Worm (Caenorhabditis elegans) whole organism, young adult: ENCODE results near the gene R07H5.16.

Experiments
- B0019.2 ChIP-seq: fragments of 200-800 bp; sonication (Bioruptor generic); conservative IDR thresholded peaks from 2 replicates; pipeline ENCODE4 v1.3.6; 2022; ENCODE audit warnings: missing genetic modification reagents, missing genetic modification characterization, missing compliant biosample characterization
- B0336.3 ChIP-seq: fragments of 200-800 bp; sonication (Bioruptor generic); IDR thresholded peaks from 2 replicates; pipeline ENCODE4 v1.3.6; 2022; ENCODE audit warnings: missing genetic modification characterization, missing compliant biosample characterization
- C06A6.2 ChIP-seq: fragments of 200-800 bp; sonication (Bioruptor generic); conservative IDR thresholded peaks from 2 replicates; pipeline ENCODE4 v1.3.6; 2022; ENCODE audit warnings: missing genetic modification characterization, missing compliant biosample characterization
- D2030.7 ChIP-seq: fragments of 200-800 bp; sonication (Bioruptor generic); IDR thresholded peaks from 2 replicates; pipeline ENCODE4 v1.3.6; 2022; ENCODE audit warnings: missing genetic modification reagents, missing genetic modification characterization, missing compliant biosample characterization
- F55B11.4 ChIP-seq: sonication (generic microtip); optimal IDR thresholded peaks from 2 replicates; lab custom pipeline; 2016; ENCODE audit warnings: missing compliant biosample characterization, missing genetic modification characterization, borderline replicate concordance; ENCODE audit not compliant: insufficient read depth
- F57A8.1 ChIP-seq: fragments of 200-800 bp; sonication (Bioruptor generic); optimal IDR thresholded peaks from 2 replicates; lab custom pipeline; 2018; ENCODE audit warnings: mild to moderate bottlenecking, missing genetic modification characterization, moderate library complexity, missing compliant biosample characterization
- K11D2.4 ChIP-seq: fragments of 200-800 bp; sonication (Bioruptor generic); IDR thresholded peaks from 2 replicates; pipeline ENCODE4 v1.3.6; 2022; ENCODE audit warnings: missing genetic modification reagents, missing genetic modification characterization, missing compliant biosample characterization
- Y53F4B.3 ChIP-seq: fragments of 200-800 bp; sonication (Bioruptor generic); IDR thresholded peaks from 2 replicates; pipeline ENCODE4 v1.3.6; 2022; ENCODE audit warnings: missing genetic modification reagents, missing genetic modification characterization, missing compliant biosample characterization
- Y67H2A.10 ChIP-seq: fragments of 200-800 bp; sonication (Bioruptor generic); conservative IDR thresholded peaks from 2 replicates; pipeline ENCODE4 v1.3.6; 2022; ENCODE audit warnings: missing genetic modification reagents, missing genetic modification characterization, missing compliant biosample characterization
- Y95B8A.8 ChIP-seq: fragments of 200-800 bp; sonication (Bioruptor generic); IDR thresholded peaks from 2 replicates; pipeline ENCODE4 v1.3.6; 2022; ENCODE audit warnings: missing genetic modification reagents, missing genetic modification characterization, missing compliant biosample characterization
- aptf-2 ChIP-seq: fragments of 200-800 bp; sonication (Bioruptor generic); conservative IDR thresholded peaks from 2 replicates; pipeline ENCODE4 v1.3.6; 2022; ENCODE audit warnings: missing genetic modification reagents, missing genetic modification characterization, missing compliant biosample characterization
- attf-3 ChIP-seq: fragments of 200-800 bp; sonication (Bioruptor generic); conservative IDR thresholded peaks from 2 replicates; pipeline ENCODE4 v1.3.6; 2022; ENCODE audit warnings: missing genetic modification reagents, missing genetic modification characterization, missing compliant biosample characterization
- attf-5 ChIP-seq: fragments of 200-800 bp; sonication (Bioruptor generic); optimal IDR thresholded peaks from 2 replicates; lab custom pipeline; 2018; ENCODE audit warnings: mild to moderate bottlenecking, missing genetic modification characterization, missing compliant biosample characterization
- attf-6 ChIP-seq: fragments of 200-800 bp; sonication (Bioruptor generic); IDR thresholded peaks from 2 replicates; pipeline ENCODE4 v1.3.6; 2022; ENCODE audit warnings: missing genetic modification reagents, missing genetic modification characterization, missing compliant biosample characterization
- cebp-2 ChIP-seq: fragments of 200-800 bp; sonication (Bioruptor generic); IDR thresholded peaks from 2 replicates; pipeline ENCODE4 v1.3.6; 2022; ENCODE audit warnings: missing genetic modification characterization, missing compliant biosample characterization
- ceh-100 ChIP-seq: fragments of 200-800 bp; sonication (Bioruptor generic); IDR thresholded peaks from 2 replicates; pipeline ENCODE4 v1.3.6; 2022; ENCODE audit warnings: missing genetic modification reagents, missing genetic modification characterization, missing compliant biosample characterization
- chd-7 ChIP-seq: sonication (generic microtip); optimal IDR thresholded peaks from 2 replicates; lab custom pipeline; 2016; ENCODE audit warnings: mild to moderate bottlenecking, missing genetic modification characterization, moderate library complexity, missing compliant biosample characterization
- dox-1 ChIP-seq: fragments of 200-800 bp; sonication (Bioruptor generic); IDR thresholded peaks from 2 replicates; pipeline ENCODE4 v1.3.6; 2022; ENCODE audit warnings: missing genetic modification reagents, missing genetic modification characterization, missing compliant biosample characterization
- egrh-3 ChIP-seq: fragments of 200-800 bp; sonication (Bioruptor generic); IDR thresholded peaks from 2 replicates; pipeline ENCODE4 v1.3.6; 2022; ENCODE audit warnings: missing genetic modification reagents, missing genetic modification characterization, missing compliant biosample characterization
- gei-17 ChIP-seq: fragments of 200-800 bp; sonication (Bioruptor generic); optimal IDR thresholded peaks from 2 replicates; lab custom pipeline; 2018; ENCODE audit warnings: mild to moderate bottlenecking, missing genetic modification characterization, missing compliant biosample characterization
- hmg-20 ChIP-seq: fragments of 200-800 bp; sonication (Bioruptor generic); IDR thresholded peaks from 2 replicates; pipeline ENCODE4 v1.3.6; 2022; ENCODE audit warnings: missing genetic modification reagents, missing genetic modification characterization, missing compliant biosample characterization
- hsf-1 ChIP-seq: fragments of 200-800 bp; sonication (Bioruptor generic); IDR thresholded peaks from 2 replicates; pipeline ENCODE4 v1.3.6; 2022; ENCODE audit warnings: missing genetic modification reagents, missing genetic modification characterization, missing compliant biosample characterization
- lag-1 ChIP-seq: fragments of 200-800 bp; sonication (Bioruptor generic); IDR thresholded peaks from 2 replicates; pipeline ENCODE4 v1.3.6; 2022; ENCODE audit warnings: missing genetic modification reagents, missing genetic modification characterization, missing compliant biosample characterization
- lir-1 ChIP-seq: fragments of 200-800 bp; sonication (Bioruptor generic); conservative IDR thresholded peaks from 2 replicates; pipeline ENCODE4 v1.3.6; 2022; ENCODE audit warnings: missing genetic modification reagents, missing genetic modification characterization, missing compliant biosample characterization
- madf-10 ChIP-seq: sonication (generic microtip); optimal IDR thresholded peaks from 2 replicates; lab custom pipeline; 2016; ENCODE audit warnings: mild to moderate bottlenecking, missing genetic modification characterization, missing compliant biosample characterization
- madf-3 ChIP-seq: fragments of 200-800 bp; sonication (Bioruptor generic); IDR thresholded peaks from 2 replicates; pipeline ENCODE4 v1.3.6; 2022; ENCODE audit warnings: missing genetic modification reagents, missing genetic modification characterization, missing compliant biosample characterization
- madf-6 ChIP-seq: fragments of 200-800 bp; sonication (Bioruptor generic); IDR thresholded peaks from 2 replicates; pipeline ENCODE4 v1.3.6; 2022; ENCODE audit warnings: missing genetic modification reagents, missing genetic modification characterization, missing compliant biosample characterization
- mcd-1 ChIP-seq: fragments of 200-800 bp; sonication (Bioruptor generic); IDR thresholded peaks from 2 replicates; pipeline ENCODE4 v1.3.6; 2022; ENCODE audit warnings: missing genetic modification reagents, missing genetic modification characterization, missing compliant biosample characterization
- mel-28 ChIP-seq: sonication (generic microtip); optimal IDR thresholded peaks from 2 replicates; lab custom pipeline; 2016; ENCODE audit warnings: borderline replicate concordance, mild to moderate bottlenecking, missing genetic modification characterization, missing compliant biosample characterization
- mes-4 ChIP-seq: sonication (generic microtip); optimal IDR thresholded peaks from 2 replicates; lab custom pipeline; 2016; ENCODE audit warnings: missing genotype, missing genetic modification characterization, missing compliant biosample characterization
- nfyb-1 ChIP-seq: fragments of 200-800 bp; sonication (Bioruptor generic); IDR thresholded peaks from 2 replicates; pipeline ENCODE4 v1.3.6; 2022; ENCODE audit warnings: missing genetic modification reagents, missing genetic modification characterization, missing compliant biosample characterization
- nhr-90 ChIP-seq: sonication (generic microtip); optimal IDR thresholded peaks from 2 replicates; lab custom pipeline; 2016; ENCODE audit warnings: missing genotype, mild to moderate bottlenecking, missing genetic modification characterization, missing compliant biosample characterization
- rcor-1 ChIP-seq: fragments of 200-800 bp; sonication (Bioruptor generic); IDR thresholded peaks from 2 replicates; pipeline ENCODE4 v1.3.6; 2022; ENCODE audit warnings: missing genetic modification reagents, missing genetic modification characterization, missing compliant biosample characterization
- rpc-1 ChIP-seq, 2 experiments: fragments of 150-350 bp in 1 of 2; sonication (generic microtip) in 1 of 2; optimal IDR thresholded peaks; 2 replicates each; lab custom pipeline; 2014 to 2018; ENCODE audit warnings: missing biosample characterization in 1 of 2, missing genetic modification characterization in 1 of 2, missing genetic modification reagents in 1 of 2, missing genotype in 1 of 2
- sdz-38 ChIP-seq: sonication (generic microtip); optimal IDR thresholded peaks from 2 replicates; lab custom pipeline; 2016; ENCODE audit warnings: missing genotype, missing genetic modification characterization, missing compliant biosample characterization
- snpc-4 ChIP-seq, 5 experiments: fragments of 150-350 bp in 1 of 5; sonication (generic microtip) in 4 of 5; optimal IDR thresholded peaks; 2 replicates each; lab custom pipeline; 2014 to 2018; ENCODE audit warnings: missing genetic modification characterization in 5 of 5, missing biosample characterization in 3 of 5, antibody characterized with exemption in 2 of 5, mild to moderate bottlenecking in 2 of 5, missing compliant biosample characterization in 2 of 5, missing genotype in 2 of 5, moderate library complexity in 2 of 5, missing genetic modification reagents in 1 of 5
- tbp1 ChIP-seq: fragments of 200-800 bp; sonication (Bioruptor generic); optimal IDR thresholded peaks from 2 replicates; lab custom pipeline; 2018; ENCODE audit warnings: mild to moderate bottlenecking, missing genetic modification characterization, missing compliant biosample characterization
- tlf-1 ChIP-seq: fragments of 200-800 bp; sonication (Bioruptor generic); optimal IDR thresholded peaks from 2 replicates; lab custom pipeline; 2018; ENCODE audit warnings: mild to moderate bottlenecking, missing genetic modification characterization, missing compliant biosample characterization
- xnd-1 ChIP-seq: sonication (generic microtip); optimal IDR thresholded peaks from 2 replicates; lab custom pipeline; 2016; ENCODE audit warnings: missing genotype, missing genetic modification reagents, missing genetic modification characterization, missing compliant biosample characterization
- ztf-18 ChIP-seq: sonication (generic microtip); optimal IDR thresholded peaks from 2 replicates; lab custom pipeline; 2016; ENCODE audit warnings: missing genotype, mild to moderate bottlenecking, missing genetic modification characterization, missing compliant biosample characterization
- ztf-25 ChIP-seq: fragments of 200-800 bp; sonication (Bioruptor generic); IDR thresholded peaks from 2 replicates; pipeline ENCODE4 v1.3.6; 2022; ENCODE audit warnings: missing genetic modification reagents, missing genetic modification characterization, missing compliant biosample characterization
- ztf-26 ChIP-seq: sonication (generic microtip); optimal IDR thresholded peaks from 2 replicates; lab custom pipeline; 2017; ENCODE audit warnings: missing genetic modification characterization, missing compliant biosample characterization
- ztf-28 ChIP-seq: fragments of 200-800 bp; sonication (Bioruptor generic); IDR thresholded peaks from 2 replicates; pipeline ENCODE4 v1.3.6; 2022; ENCODE audit warnings: missing genetic modification reagents, missing genetic modification characterization, missing compliant biosample characterization

The R07H5.16 gene

DNA sequence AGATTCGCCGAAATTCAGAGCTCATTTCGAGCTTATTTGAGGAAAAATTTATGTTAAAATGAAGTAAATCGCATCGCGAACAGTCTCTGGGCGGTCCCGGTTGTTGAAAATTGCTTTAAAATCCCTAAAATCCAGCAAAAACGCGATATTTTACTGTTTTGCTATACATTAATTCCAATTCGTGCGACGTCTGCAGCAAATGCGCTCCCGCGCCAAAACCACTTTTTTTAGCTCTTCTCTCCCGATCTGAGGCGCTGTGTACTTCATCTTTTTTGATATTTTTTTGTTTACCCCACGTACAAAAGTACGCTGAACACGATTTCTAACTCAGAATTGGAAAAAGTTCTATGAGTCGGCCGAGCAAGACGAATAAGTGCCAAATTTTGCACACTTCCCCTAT lies at the start of gene R07H5.16:
TSS of gene R07H5.16 (plus strand) at position 348 of the 400 bp plus-strand sequence.
- TF ChIP-seq egrh-3 (GFP tag; lab: Robert Waterston, UW) (0 out of 2 replicates have a peak, but pooled peaks have one; percentile 21), aptf-2 (peak; percentile 81), D2030.7 (GFP tag; lab: Robert Waterston, UW) (peak; percentile 32; the same call in 1 of the 2 replicates), ztf-28 (GFP tag; lab: Robert Waterston, UW) (0 out of 2 replicates have a peak, but pooled peaks have one; percentile 53), ceh-100 (peak; percentile 92), attf-3 (GFP tag; lab: Robert Waterston, UW) (peak; percentile 46; the same call in 1 of the 2 replicates), dox-1 (GFP tag; lab: Robert Waterston, UW) (0 out of 2 replicates have a peak, but pooled peaks have one; percentile 12), mcd-1 (peak; percentile 79), Y67H2A.10 (0 out of 2 replicates have a peak, but pooled peaks have one; percentile 10), ztf-25 (GFP tag; lab: Robert Waterston, UW) (0 out of 2 replicates have a peak, but pooled peaks have one; percentile 64)

DNA sequence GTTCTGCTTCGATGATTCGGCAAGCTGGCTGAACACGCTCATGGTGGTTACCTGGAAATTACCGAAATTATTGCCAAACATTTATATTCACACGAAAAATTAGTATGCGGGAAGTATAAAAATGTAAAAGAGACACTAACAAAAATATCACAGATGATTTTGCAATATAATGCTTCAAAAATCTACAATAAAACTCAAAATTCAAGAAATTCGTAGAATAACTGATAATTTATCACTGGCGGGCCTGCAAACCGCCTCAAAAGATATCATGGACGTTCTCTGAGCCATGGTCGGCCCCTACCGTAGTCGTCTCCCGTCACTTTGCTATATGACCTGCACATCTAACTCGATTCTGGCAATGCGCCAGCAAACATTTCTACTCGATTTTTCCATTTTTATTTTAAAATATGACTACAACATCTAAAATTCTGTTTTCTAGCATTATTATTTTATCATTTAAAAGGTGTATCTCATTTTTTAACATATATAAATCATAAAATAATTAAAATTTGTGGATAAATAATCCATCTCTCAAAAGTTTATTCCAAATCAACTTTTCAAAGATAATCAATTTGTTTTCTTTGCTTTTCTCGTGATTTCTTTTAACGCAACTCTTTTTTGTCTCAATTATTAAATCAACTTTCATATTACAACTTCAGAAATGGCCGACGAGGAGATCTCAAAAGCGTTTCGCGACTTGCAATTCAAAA lies 49.5 kb upstream of the R07H5.16 start, which contains the start of the genes F01G4.6 and pfd-1:
TSS of gene F01G4.6 (minus strand) at position 51 of the 710 bp plus-strand sequence.
TSS of gene pfd-1 (plus strand) at position 660 of the 710 bp plus-strand sequence.
- TF ChIP-seq tbp1 (GFP tag; lab: Kevin White, UChicago) (peak; percentile 69), madf-10 (tag; lab: Kevin White, UChicago) (peak; percentile 55), madf-6 (GFP tag; lab: Robert Waterston, UW) (peak; percentile 85), snpc-4 (GFP tag; optimal IDR thresholded peaks at IDR 0.05; lab: Kevin White, UChicago) (peak; percentile 18), snpc-4 (tag; optimal IDR thresholded peaks at IDR 0.05; lab: Kevin White, UChicago) (peak; percentile 39 to 68 (median 58)), madf-3 (GFP tag; lab: Robert Waterston, UW) (peak; percentile 74; the same call in 1 of the 2 replicates), dox-1 (GFP tag; lab: Robert Waterston, UW) (peak; percentile 52; the same call in 1 of the 2 replicates), B0019.2 (GFP tag; lab: Robert Waterston, UW) (no peak), xnd-1 (tag; lab: Kevin White, UChicago) (peak; percentile 42), cebp-2 (GFP tag; lab: Robert Waterston, UW) (no peak), attf-6 (no peak), chd-7 (peak; percentile 11), nhr-90 (tag; lab: Kevin White, UChicago) (no peak), B0336.3 (0 out of 2 replicates have a peak, but pooled peaks have one; percentile 64), F57A8.1 (GFP tag; lab: Kevin White, UChicago) (no peak), Y53F4B.3 (GFP tag; lab: Robert Waterston, UW) (no peak), C06A6.2 (GFP tag; lab: Robert Waterston, UW) (peak; percentile 87), hmg-20 (GFP tag; lab: Robert Waterston, UW) (peak; percentile 46; the same call in 1 of the 2 replicates), attf-3 (GFP tag; lab: Robert Waterston, UW) (peak; percentile 43; the same call in 1 of the 2 replicates), lag-1 (GFP tag; lab: Robert Waterston, UW) (no peak), sdz-38 (tag; lab: Kevin White, UChicago) (no peak), hsf-1 (GFP tag; lab: Robert Waterston, UW) (peak; percentile 86), ztf-28 (GFP tag; lab: Robert Waterston, UW) (no peak), mel-28 (no peak), mes-4 (tag; lab: Kevin White, UChicago) (no peak), lir-1 (GFP tag; lab: Robert Waterston, UW) (peak; percentile 54), rcor-1 (GFP tag; lab: Robert Waterston, UW) (peak; percentile 78; the same call in 1 of the 2 replicates), K11D2.4 (GFP tag; lab: Robert Waterston, UW) (peak; percentile 88), tlf-1 (peak; percentile 89), F55B11.4 (tag; lab: Kevin White, UChicago) (no peak), gei-17 (peak; percentile 53), ztf-25 (GFP tag; lab: Robert Waterston, UW) (no peak), ztf-18 (tag; lab: Kevin White, UChicago) (peak; percentile 44), ztf-26 (peak; percentile 65), rpc-1 (optimal IDR thresholded peaks at IDR 0.05; lab: Kevin White, UChicago) (no peak), rpc-1 (tag; optimal IDR thresholded peaks at IDR 0.05; lab: Kevin White, UChicago) (no peak), Y95B8A.8 (GFP tag; lab: Robert Waterston, UW) (0 out of 2 replicates have a peak, but pooled peaks have one; percentile 49), nfyb-1 (GFP tag; lab: Robert Waterston, UW) (peak; percentile 95), attf-5 (GFP tag; lab: Kevin White, UChicago) (peak; percentile 59)
